Worm (Caenorhabditis elegans): ENCODE results near the gene F54D10.7.
A peak's percentile ranks its signal among the peaks of the same experiment; 100 is the strongest.

The F54D10.7 gene

ce11 chrII:3803219-3803618 lies 17.9 kb downstream of the F54D10.7 start, which contains the start of gene ins-32:
TSS of gene ins-32 (minus strand) at chrII:3803319.
- TF ChIP-seq sem-2 (GFP tag; optimal IDR thresholded peaks at IDR 0.05) (no peak), ceh-39 (tag; optimal IDR thresholded peaks at IDR 0.05) (no peak), lin-13 (tag; optimal IDR thresholded peaks at IDR 0.05) (no peak), ztf-11 (tag; optimal IDR thresholded peaks at IDR 0.05) (no peak), nhr-12 (tag; optimal IDR thresholded peaks at IDR 0.05) (no peak), ham-2 (GFP tag; optimal IDR thresholded peaks at IDR 0.05) (no peak), hlh-1 (tag; optimal IDR thresholded peaks at IDR 0.05) (no peak), lin-32 (GFP tag; optimal IDR thresholded peaks at IDR 0.05) (no peak), unc-120 (tag; optimal IDR thresholded peaks at IDR 0.05; ENCODE audit: poor library complexity, severe bottlenecking) (no peak), nhr-28 (tag; optimal IDR thresholded peaks at IDR 0.05) (no peak), zip-8 (tag; optimal IDR thresholded peaks at IDR 0.05) (no peak), flh-1 (GFP tag; optimal IDR thresholded peaks at IDR 0.05) (no peak), sptf-1 (tag; optimal IDR thresholded peaks at IDR 0.05) (no peak), elt-3 (tag; optimal IDR thresholded peaks at IDR 0.05) (no peak), unc-39 (tag; optimal IDR thresholded peaks at IDR 0.05) (no peak), mls-2 (tag; optimal IDR thresholded peaks at IDR 0.05) (no peak), ces-1 (GFP tag; optimal IDR thresholded peaks at IDR 0.05) (no peak), unc-62 (GFP tag; optimal IDR thresholded peaks at IDR 0.05) (no peak), ceh-43 (GFP tag; optimal IDR thresholded peaks at IDR 0.05) (no peak)

- TF ChIP-seq lsy-2 (tag; optimal IDR thresholded peaks at IDR 0.05) (no peak), nhr-237 (tag; optimal IDR thresholded peaks at IDR 0.05) (no peak), nhr-2 (tag; optimal IDR thresholded peaks at IDR 0.05) (no peak), cnd-1 (tag; optimal IDR thresholded peaks at IDR 0.05) (no peak), sptf-1 (tag; optimal IDR thresholded peaks at IDR 0.05) (no peak), unc-120 (tag; optimal IDR thresholded peaks at IDR 0.05; ENCODE audit: poor library complexity, severe bottlenecking) (no peak)
These were observed 25.8 kb downstream of the F54D10.7 start, which contains the start of gene Y8A9A.2 for ce11 chrII:3795323-3795722. TSS of gene Y8A9A.2 (plus strand) at chrII:3795623.

ce11 chrII:3793336-3793735 lies 27.8 kb downstream of the F54D10.7 start, which contains the start of gene fbxb-99:
TSS of gene fbxb-99 (minus strand) at chrII:3793436.
- TF ChIP-seq ceh-83 (GFP tag; optimal IDR thresholded peaks at IDR 0.05) (no peak), bed-3 (GFP tag; optimal IDR thresholded peaks at IDR 0.05) (no peak), mep-1 (tag; optimal IDR thresholded peaks at IDR 0.05) (no peak), mls-2 (tag; optimal IDR thresholded peaks at IDR 0.05) (no peak), flh-1 (GFP tag; optimal IDR thresholded peaks at IDR 0.05) (no peak), tbx-8 (GFP tag; optimal IDR thresholded peaks at IDR 0.05) (no peak), hlh-1 (tag; optimal IDR thresholded peaks at IDR 0.05) (no peak), nhr-12 (tag; optimal IDR thresholded peaks at IDR 0.05) (no peak), nhr-2 (tag; optimal IDR thresholded peaks at IDR 0.05) (no peak), ham-2 (GFP tag; optimal IDR thresholded peaks at IDR 0.05) (no peak), unc-120 (tag; optimal IDR thresholded peaks at IDR 0.05; ENCODE audit: poor library complexity, severe bottlenecking) (no peak), snpc-4 (tag; optimal IDR thresholded peaks at IDR 0.05) (no peak)

ce11 chrII:3788356-3788962 lies 32.6 kb downstream of the F54D10.7 start:
- no peak for TF ChIP-seq unc-62 (GFP tag; optimal IDR thresholded peaks at IDR 0.05)
- TF ChIP-seq zip-8 (tag; optimal IDR thresholded peaks at IDR 0.05), result peak; percentile 91

- TF ChIP-seq nhr-237 (tag; optimal IDR thresholded peaks at IDR 0.05) (no peak), nhr-12 (tag; optimal IDR thresholded peaks at IDR 0.05) (no peak), pha-4 (tag; optimal IDR thresholded peaks at IDR 0.05) (no peak), unc-39 (tag; optimal IDR thresholded peaks at IDR 0.05) (no peak), ces-1 (GFP tag; optimal IDR thresholded peaks at IDR 0.05) (no peak), unc-120 (tag; optimal IDR thresholded peaks at IDR 0.05; ENCODE audit: poor library complexity, severe bottlenecking) (no peak), elt-3 (tag; optimal IDR thresholded peaks at IDR 0.05) (no peak), zip-8 (tag; optimal IDR thresholded peaks at IDR 0.05) (no peak), cnd-1 (tag; optimal IDR thresholded peaks at IDR 0.05) (no peak), M03D4.4 (tag; optimal IDR thresholded peaks at IDR 0.05) (no peak), ztf-11 (tag; optimal IDR thresholded peaks at IDR 0.05) (no peak), nhr-2 (tag; optimal IDR thresholded peaks at IDR 0.05) (no peak), sptf-1 (tag; optimal IDR thresholded peaks at IDR 0.05) (no peak), drap-1 (GFP tag; optimal IDR thresholded peaks at IDR 0.05) (no peak), tbx-8 (GFP tag; optimal IDR thresholded peaks at IDR 0.05) (no peak), ceh-83 (GFP tag; optimal IDR thresholded peaks at IDR 0.05) (no peak), lsy-2 (tag; optimal IDR thresholded peaks at IDR 0.05) (no peak), blmp-1 (tag; optimal IDR thresholded peaks at IDR 0.05) (no peak), mls-2 (tag; optimal IDR thresholded peaks at IDR 0.05) (no peak)
These were observed 33.9 kb downstream of the F54D10.7 start, which contains the start of gene T24E12.13 for ce11 chrII:3787151-3787550. TSS of gene T24E12.13 (plus strand) at chrII:3787451.

Data from whole organism, mixed stage, embryonic.